Worm (Caenorhabditis elegans): ENCODE data around the gene F41F3.8.

The F41F3.8 gene

DNA sequence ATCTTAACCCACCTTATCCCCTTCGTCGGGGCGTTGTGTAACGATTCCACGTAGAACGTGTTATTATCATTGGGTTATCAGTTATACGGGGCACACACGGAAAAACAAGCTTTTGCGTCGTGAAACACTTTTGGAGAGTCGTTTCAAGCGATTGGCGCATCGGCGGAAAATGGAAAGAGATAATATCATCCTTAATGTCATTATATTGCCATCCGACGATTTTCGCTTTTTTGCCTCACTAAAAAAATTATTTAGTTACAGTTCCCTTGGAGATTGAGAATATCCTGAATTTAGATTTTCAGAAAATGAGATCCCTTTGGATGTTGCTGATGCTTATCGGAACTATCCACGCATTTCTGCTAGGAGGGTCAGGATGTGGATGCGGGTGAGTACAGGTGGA is at the start of gene F41F3.8:
Gene F41F3.8 (plus strand): TSS at position 301 of the 400 bp plus-strand sequence.
- no peak for TF ChIP-seq elt-2 (tag; optimal IDR thresholded peaks at IDR 0.05)
- no peak for TF ChIP-seq ceh-19 (GFP tag; optimal IDR thresholded peaks at IDR 0.05)
- TF ChIP-seq unc-3 (GFP tag; conservative IDR thresholded peaks at IDR 0.05) = no peak
- TF ChIP-seq unc-3 (tag; optimal IDR thresholded peaks at IDR 0.05) = no peak
- TF ChIP-seq elt-4 (tag; optimal IDR thresholded peaks at IDR 0.05) = no peak
- TF ChIP-seq F13H6.1 (tag; optimal IDR thresholded peaks at IDR 0.05) = no peak
- TF ChIP-seq eyg-1 (tag; optimal IDR thresholded peaks at IDR 0.05) = no peak
- no peak for TF ChIP-seq tbx-7 (tag; optimal IDR thresholded peaks at IDR 0.05)
- no peak for TF ChIP-seq fkh-10 (GFP tag; optimal IDR thresholded peaks at IDR 0.05)
- TF ChIP-seq pax-1 (tag; optimal IDR thresholded peaks at IDR 0.05) = no peak
- no peak for TF ChIP-seq fkh-6 (tag; optimal IDR thresholded peaks at IDR 0.05)

DNA sequence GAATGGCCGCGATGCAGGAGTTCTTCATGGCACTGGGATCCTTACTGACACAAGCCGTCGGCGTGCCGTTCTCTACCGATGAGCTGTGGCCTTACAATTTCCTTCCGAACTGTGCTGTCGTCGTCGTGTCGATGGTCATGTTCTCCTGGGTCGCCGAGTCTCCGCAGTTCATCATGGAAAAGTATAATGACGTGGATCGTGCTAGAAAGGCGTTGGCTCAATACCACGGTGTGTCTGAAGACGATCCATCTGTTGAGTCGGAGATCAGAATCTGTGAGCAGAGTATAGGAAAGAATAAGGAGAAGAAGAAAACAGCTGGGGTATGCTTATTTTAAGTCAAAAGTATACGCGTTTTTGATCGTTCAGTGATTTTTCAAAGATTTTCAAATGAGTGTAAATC is 49.4 kb upstream of the F41F3.8 start:
- TF ChIP-seq syd-9 (tag; optimal IDR thresholded peaks at IDR 0.05) (no peak), dmd-4 (tag; optimal IDR thresholded peaks at IDR 0.05; ENCODE audit: borderline replicate concordance) (no peak), nfya-1 (tag; optimal IDR thresholded peaks at IDR 0.05) (no peak), fax-1 (tag; optimal IDR thresholded peaks at IDR 0.05) (no peak)

DNA sequence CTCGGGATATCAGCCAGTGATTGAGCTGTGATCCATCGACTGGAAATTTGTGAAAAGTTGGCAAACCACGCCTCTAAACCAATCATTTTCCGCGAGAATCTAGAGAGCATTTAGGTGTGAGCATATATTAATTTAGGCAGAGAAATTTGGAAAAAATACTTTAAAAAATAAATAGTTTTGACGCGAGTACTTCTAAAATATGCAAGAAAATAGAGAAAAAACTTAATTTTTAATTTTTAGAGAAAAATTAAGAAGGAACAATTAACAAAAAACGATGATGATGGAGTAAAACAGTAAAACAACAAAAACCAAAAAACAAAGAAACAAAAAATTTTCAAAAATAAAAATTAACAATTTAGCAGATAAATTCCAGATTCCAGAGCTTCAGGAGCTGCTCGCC is 41.8 kb upstream of the F41F3.8 start, which contains the start of gene txt-6:
Gene txt-6 (minus strand): TSS at position 101 of the 400 bp plus-strand sequence.
- no peak for TF ChIP-seq fkh-10 (GFP tag; optimal IDR thresholded peaks at IDR 0.05)
- no peak for TF ChIP-seq pros-1 (tag; optimal IDR thresholded peaks at IDR 0.05)
- TF ChIP-seq F13H6.1 (tag; optimal IDR thresholded peaks at IDR 0.05) = no peak
- TF ChIP-seq pqm-1 (tag; optimal IDR thresholded peaks at IDR 0.05) = no peak
- no peak for TF ChIP-seq ceh-22 (tag; optimal IDR thresholded peaks at IDR 0.05)
- no peak for TF ChIP-seq ama-1 (optimal IDR thresholded peaks at IDR 0.05)
- TF ChIP-seq ceh-14 (tag; optimal IDR thresholded peaks at IDR 0.05) = no peak

DNA sequence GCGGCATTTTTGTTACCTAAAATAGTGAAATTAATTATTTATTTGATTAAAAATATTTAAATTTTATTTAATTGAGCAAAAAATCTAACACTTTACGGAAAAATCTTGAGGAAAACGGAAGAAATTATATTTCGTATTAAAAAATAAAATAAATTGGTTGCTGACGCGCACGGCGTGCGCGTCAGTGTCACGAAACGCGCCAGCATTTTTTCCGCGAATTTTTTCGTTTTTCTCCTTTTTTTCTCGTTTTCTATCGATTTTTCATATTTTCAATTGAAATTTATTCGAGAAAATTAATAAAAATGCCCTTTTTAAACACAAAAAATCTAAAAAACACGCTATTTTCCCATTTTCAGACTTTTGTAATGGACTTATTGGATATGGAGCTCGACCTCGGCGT is 32.8 kb upstream of the F41F3.8 start, which contains the start of the genes Y61A9LA.10 and F54D11.4:
Gene Y61A9LA.10 (minus strand): TSS at position 16 of the 400 bp plus-strand sequence.
Gene F54D11.4 (plus strand): TSS at position 350 of the 400 bp plus-strand sequence.
- TF ChIP-seq unc-42 (tag; optimal IDR thresholded peaks at IDR 0.05) (peak; percentile 4), nfya-1 (tag; optimal IDR thresholded peaks at IDR 0.05) (peak; percentile 13), unc-86 (tag; optimal IDR thresholded peaks at IDR 0.05) (peak; percentile 42), elt-4 (tag; optimal IDR thresholded peaks at IDR 0.05) (no peak), hlh-13 (GFP tag; optimal IDR thresholded peaks at IDR 0.05) (no peak), npax-4 (tag; optimal IDR thresholded peaks at IDR 0.05) (peak; percentile 13), ceh-31 (tag; optimal IDR thresholded peaks at IDR 0.05) (peak; percentile 8), ceh-48 (tag; optimal IDR thresholded peaks at IDR 0.05) (peak; percentile 25), elt-2 (tag; optimal IDR thresholded peaks at IDR 0.05) (peak; percentile 33)

DNA sequence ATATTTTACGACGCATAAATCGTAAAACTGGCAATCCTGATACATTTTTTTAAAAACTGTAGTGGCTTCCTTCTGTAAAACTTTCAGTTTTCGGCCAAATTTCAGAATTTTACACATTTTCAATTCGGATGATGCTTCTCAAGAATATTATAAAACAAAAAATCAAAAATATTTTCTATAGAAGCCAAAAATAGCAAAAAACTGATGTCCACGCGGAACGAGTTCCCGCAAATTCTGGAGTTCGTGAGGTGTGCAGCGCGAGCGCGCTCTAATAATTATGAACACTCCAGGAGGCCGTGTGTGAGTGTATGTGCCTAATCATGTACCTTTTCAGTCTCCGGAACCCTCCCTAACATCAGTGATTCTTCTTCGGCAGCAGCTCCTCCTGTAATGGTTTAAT is 31.4 kb upstream of the F41F3.8 start, which contains the start of gene sumv-2:
Gene sumv-2 (plus strand): TSS at position 301 of the 400 bp plus-strand sequence.
- no peak for TF ChIP-seq lim-6 (tag; optimal IDR thresholded peaks at IDR 0.05)
- no peak for TF ChIP-seq gmeb-2 (tag; optimal IDR thresholded peaks at IDR 0.05)
- peak; percentile 28 for TF ChIP-seq tbx-2 (tag; optimal IDR thresholded peaks at IDR 0.05)

DNA sequence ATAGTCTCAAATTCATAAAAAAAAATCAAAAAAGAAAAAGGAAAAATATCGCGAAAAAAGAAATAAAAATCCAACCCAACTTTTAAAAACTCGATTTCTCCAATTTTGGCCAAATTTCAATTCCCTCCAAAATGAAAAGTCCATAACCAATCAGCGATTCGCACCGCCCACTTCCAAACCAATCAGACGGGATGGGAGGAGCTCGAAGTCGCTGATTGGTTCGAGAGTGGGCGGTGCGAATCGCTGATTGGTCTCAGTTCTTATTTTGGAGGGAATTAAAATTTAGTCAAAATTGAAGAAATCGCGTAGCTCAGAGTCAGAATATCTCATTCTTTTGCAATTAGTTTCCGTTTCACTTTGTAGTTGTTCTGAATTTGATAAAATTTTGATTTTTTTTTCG is 25.1 kb upstream of the F41F3.8 start:
- peak; percentile 97 for TF ChIP-seq nfya-1 (tag; optimal IDR thresholded peaks at IDR 0.05)
- TF ChIP-seq K09A11.1 (tag; optimal IDR thresholded peaks at IDR 0.05; ENCODE audit: insufficient read depth) = no peak

DNA sequence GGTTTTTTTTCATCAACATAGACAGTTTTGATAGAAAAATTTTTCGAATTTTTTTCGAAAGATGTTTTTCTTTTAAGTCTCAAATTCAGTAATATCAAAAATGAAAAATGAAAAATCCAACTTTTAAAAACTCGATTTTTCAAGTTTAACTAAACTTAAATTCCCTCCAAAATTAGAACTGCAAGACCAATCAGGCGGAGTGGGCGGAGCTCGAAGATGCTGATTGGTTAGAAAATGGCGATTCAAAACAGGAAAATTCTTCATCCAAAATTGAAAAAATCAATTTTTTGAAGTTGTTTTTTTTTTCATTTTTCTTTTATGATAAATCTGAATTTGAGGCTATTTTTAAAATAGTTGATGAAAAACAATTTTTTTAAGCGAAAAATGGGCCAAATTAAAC is 23.9 kb upstream of the F41F3.8 start:
- TF ChIP-seq nfya-1 (tag; optimal IDR thresholded peaks at IDR 0.05) (peak; percentile 90), K09A11.1 (tag; optimal IDR thresholded peaks at IDR 0.05; ENCODE audit: insufficient read depth) (no peak), madf-2 (tag; optimal IDR thresholded peaks at IDR 0.05) (no peak)

Data from whole organism, late embryonic.